Fruit fly (Drosophila melanogaster) whole organism, prepupa: ENCODE results near the gene dl.

Experiments
- Blimp-1 ChIP-seq: fragments of 200-800 bp; sonication (Bioruptor generic); optimal IDR thresholded peaks from 3 replicates; lab custom pipeline; 2017; ENCODE audit warnings: missing biosample characterization, missing genetic modification characterization, mild to moderate bottlenecking, moderate library complexity, missing genetic modification reagents
- CG10631 ChIP-seq: fragments of 200-800 bp; sonication (Bioruptor generic); optimal IDR thresholded peaks from 2 replicates; lab custom pipeline; 2016; ENCODE audit warnings: missing biosample characterization, missing genetic modification characterization
- CG10669 ChIP-seq: fragments of 200-800 bp; sonication (Bioruptor generic); optimal IDR thresholded peaks from 3 replicates; lab custom pipeline; 2018; ENCODE audit warnings: missing biosample characterization, mild to moderate bottlenecking, missing genetic modification characterization, moderate library complexity
- CG11902 ChIP-seq: fragments of 200-800 bp; sonication (Bioruptor generic); optimal IDR thresholded peaks from 3 replicates; lab custom pipeline; 2016; ENCODE audit warnings: missing biosample characterization, missing genetic modification characterization
- CG15336 ChIP-seq: fragments of 200-800 bp; sonication (Bioruptor generic); IDR thresholded peaks from 2 replicates; pipeline ENCODE4 v1.3.6; 2022; ENCODE audit warnings: missing biosample characterization, missing genetic modification characterization
- CG1621 ChIP-seq: fragments of 200-800 bp; sonication (Bioruptor generic); optimal IDR thresholded peaks from 3 replicates; lab custom pipeline; 2018; ENCODE audit warnings: missing biosample characterization, mild to moderate bottlenecking, missing genetic modification characterization
- CG16779 ChIP-seq: fragments of 200-800 bp; sonication (Bioruptor generic); optimal IDR thresholded peaks from 3 replicates; lab custom pipeline; 2017; ENCODE audit warnings: missing biosample characterization, mild to moderate bottlenecking, missing genetic modification characterization
- CG32006 ChIP-seq: fragments of 200-800 bp; sonication (Bioruptor generic); optimal IDR thresholded peaks from 3 replicates; lab custom pipeline; 2017; ENCODE audit warnings: missing biosample characterization, mild to moderate bottlenecking, missing genetic modification characterization
- CG34406 ChIP-seq: fragments of 200-800 bp; sonication (Bioruptor generic); optimal IDR thresholded peaks from 3 replicates; lab custom pipeline; 2016; ENCODE audit warnings: missing biosample characterization, missing genetic modification characterization
- CG3919 ChIP-seq: fragments of 200-800 bp; sonication (Bioruptor generic); optimal IDR thresholded peaks from 3 replicates; lab custom pipeline; 2016; ENCODE audit warnings: missing biosample characterization, missing genetic modification characterization
- CG4318 ChIP-seq: fragments of 200-800 bp; sonication (Bioruptor generic); optimal IDR thresholded peaks from 3 replicates; lab custom pipeline; 2017; ENCODE audit warnings: missing biosample characterization, mild to moderate bottlenecking, missing genetic modification characterization
- CG6163 ChIP-seq: fragments of 200-800 bp; sonication (Bioruptor generic); IDR thresholded peaks from 3 replicates; pipeline ENCODE4 v1.3.6; 2022; ENCODE audit warnings: missing biosample characterization, missing genetic modification characterization
- CG6276 ChIP-seq: fragments of 200-800 bp; sonication (Bioruptor generic); optimal IDR thresholded peaks from 2 replicates; lab custom pipeline; 2017; ENCODE audit warnings: missing biosample characterization, mild to moderate bottlenecking, missing genetic modification characterization
- CG6792 ChIP-seq: fragments of 200-800 bp; sonication (Bioruptor generic); optimal IDR thresholded peaks from 3 replicates; lab custom pipeline; 2016; ENCODE audit warnings: missing biosample characterization, missing genetic modification characterization
- CG6808 ChIP-seq: fragments of 200-800 bp; sonication (Bioruptor generic); optimal IDR thresholded peaks from 3 replicates; lab custom pipeline; 2017; ENCODE audit warnings: missing biosample characterization, missing genetic modification characterization, mild to moderate bottlenecking, moderate library complexity, missing genetic modification reagents
- CG6854 ChIP-seq: fragments of 200-800 bp; sonication (Bioruptor generic); optimal IDR thresholded peaks from 2 replicates; lab custom pipeline; 2017; ENCODE audit warnings: missing biosample characterization, mild to moderate bottlenecking, missing genetic modification characterization
- CG7368 ChIP-seq: fragments of 200-800 bp; sonication (Bioruptor generic); optimal IDR thresholded peaks from 3 replicates; lab custom pipeline; 2016; ENCODE audit warnings: missing biosample characterization, missing genetic modification characterization
- CG8119 ChIP-seq: fragments of 200-800 bp; sonication (Bioruptor generic); IDR thresholded peaks from 3 replicates; pipeline ENCODE4 v1.3.6; 2022; ENCODE audit warnings: missing biosample characterization, missing genetic modification characterization
- CG8632 ChIP-seq: fragments of 200-800 bp; sonication (Bioruptor generic); optimal IDR thresholded peaks from 3 replicates; lab custom pipeline; 2016; ENCODE audit warnings: missing biosample characterization, missing genetic modification characterization
- Eip75B ChIP-seq: fragments of 200-800 bp; sonication (Bioruptor generic); optimal IDR thresholded peaks from 3 replicates; lab custom pipeline; 2016; ENCODE audit warnings: missing biosample characterization, missing genetic modification characterization
- Eip78C ChIP-seq: fragments of 200-800 bp; sonication (Bioruptor generic); peaks from one replicate; lab custom pipeline; 2016; ENCODE audit warnings: missing biosample characterization, missing genetic modification characterization
- Ets21C ChIP-seq: fragments of 200-800 bp; sonication (Bioruptor generic); optimal IDR thresholded peaks from 3 replicates; lab custom pipeline; 2016; ENCODE audit warnings: missing biosample characterization, missing genetic modification characterization
- Ets96B ChIP-seq: fragments of 200-800 bp; optimal IDR thresholded peaks from 2 replicates; lab custom pipeline; 2019; ENCODE audit warnings: missing biosample characterization, mild to moderate bottlenecking, missing genetic modification characterization, moderate library complexity
- Gug ChIP-seq: fragments of 200-800 bp; sonication (Bioruptor generic); IDR thresholded peaks from 2 replicates; pipeline ENCODE4 v1.3.6; 2022; ENCODE audit warnings: missing biosample characterization, missing genetic modification characterization
- Hr38 ChIP-seq: sonication (Bioruptor generic); optimal IDR thresholded peaks from 2 replicates; lab custom pipeline; 2016; ENCODE audit warnings: missing biosample characterization, missing genetic modification characterization
- Hr39 ChIP-seq: fragments of 200-800 bp; sonication (Bioruptor generic); optimal IDR thresholded peaks from 2 replicates; lab custom pipeline; 2016; ENCODE audit warnings: missing biosample characterization, missing genetic modification characterization
- Lpt ChIP-seq: fragments of 200-800 bp; sonication (Bioruptor generic); optimal IDR thresholded peaks from 3 replicates; lab custom pipeline; 2016; ENCODE audit warnings: missing biosample characterization, missing genetic modification characterization
- Met ChIP-seq: fragments of 200-800 bp; sonication (Bioruptor generic); optimal IDR thresholded peaks from 3 replicates; lab custom pipeline; 2016; ENCODE audit warnings: missing biosample characterization, missing genetic modification characterization
- OdsH ChIP-seq: fragments of 200-800 bp; sonication (Bioruptor generic); optimal IDR thresholded peaks from 3 replicates; lab custom pipeline; 2016; ENCODE audit warnings: missing biosample characterization, missing genetic modification characterization
- Sox102F ChIP-seq: fragments of 200-800 bp; sonication (Bioruptor generic); optimal IDR thresholded peaks from 2 replicates; lab custom pipeline; 2016; ENCODE audit warnings: missing biosample characterization, mild to moderate bottlenecking, missing genetic modification characterization
- Sox14 ChIP-seq: fragments of 200-800 bp; sonication (Bioruptor generic); optimal IDR thresholded peaks from 3 replicates; lab custom pipeline; 2016; ENCODE audit warnings: missing biosample characterization, missing genetic modification characterization
- Sox15 ChIP-seq: fragments of 200-800 bp; sonication (Bioruptor generic); optimal IDR thresholded peaks from 3 replicates; lab custom pipeline; 2016; ENCODE audit warnings: missing biosample characterization, missing genetic modification characterization
- achi ChIP-seq: fragments of 200-800 bp; sonication (Bioruptor generic); optimal IDR thresholded peaks from 3 replicates; lab custom pipeline; 2016; ENCODE audit warnings: missing biosample characterization, missing genetic modification characterization
- acj6 ChIP-seq: fragments of 200-800 bp; sonication (Bioruptor generic); optimal IDR thresholded peaks from 3 replicates; lab custom pipeline; 2016; ENCODE audit warnings: missing biosample characterization, missing genetic modification characterization
- cyc ChIP-seq: fragments of 200-800 bp; sonication (Bioruptor generic); optimal IDR thresholded peaks from 3 replicates; lab custom pipeline; 2016; ENCODE audit warnings: missing biosample characterization, missing genetic modification characterization
- dac ChIP-seq: fragments of 200-800 bp; sonication (Bioruptor generic); optimal IDR thresholded peaks from 2 replicates; lab custom pipeline; 2017; ENCODE audit warnings: missing biosample characterization, mild to moderate bottlenecking, missing genetic modification characterization
- dsx ChIP-seq: fragments of 200-800 bp; optimal IDR thresholded peaks from 3 replicates; lab custom pipeline; 2019; ENCODE audit warnings: missing biosample characterization, mild to moderate bottlenecking, missing genetic modification characterization, moderate library complexity; ENCODE audit not compliant: poor library complexity, severe bottlenecking
- eg ChIP-seq: fragments of 200-800 bp; sonication (Bioruptor generic); IDR thresholded peaks from 3 replicates; pipeline ENCODE4 v1.3.6; 2022; ENCODE audit warnings: missing biosample characterization, missing genetic modification characterization
- esn ChIP-seq: fragments of 200-800 bp; sonication (Bioruptor generic); optimal IDR thresholded peaks from 2 replicates; lab custom pipeline; 2016; ENCODE audit warnings: missing biosample characterization, mild to moderate bottlenecking, missing genetic modification characterization, moderate library complexity
- fd85E ChIP-seq: fragments of 200-800 bp; sonication (Bioruptor generic); optimal IDR thresholded peaks from 3 replicates; lab custom pipeline; 2016; ENCODE audit warnings: missing biosample characterization, missing genetic modification characterization
- fkh ChIP-seq: fragments of 200-800 bp; sonication (Bioruptor generic); optimal IDR thresholded peaks from 3 replicates; lab custom pipeline; 2017; ENCODE audit warnings: missing biosample characterization, mild to moderate bottlenecking, missing genetic modification characterization, moderate library complexity
- lz ChIP-seq: fragments of 200-800 bp; sonication (Bioruptor generic); optimal IDR thresholded peaks from 3 replicates; lab custom pipeline; 2016; ENCODE audit warnings: missing biosample characterization, missing genetic modification characterization
- pdm3 ChIP-seq: fragments of 200-800 bp; sonication (Bioruptor generic); optimal IDR thresholded peaks from 3 replicates; lab custom pipeline; 2016; ENCODE audit warnings: missing biosample characterization, missing genetic modification characterization
- spab ChIP-seq: fragments of 200-800 bp; sonication (Bioruptor generic); optimal IDR thresholded peaks from 2 replicates; lab custom pipeline; 2017; ENCODE audit warnings: missing biosample characterization, mild to moderate bottlenecking, missing genetic modification characterization, missing genetic modification reagents
- ss ChIP-seq, 2 experiments: fragments of 200-800 bp; sonication (Bioruptor generic); optimal IDR thresholded peaks; 2 replicates in 1 of 2; 3 replicates in 1 of 2; lab custom pipeline; 2017 to 2018; ENCODE audit warnings: mild to moderate bottlenecking in 2 of 2, missing biosample characterization in 2 of 2, missing genetic modification characterization in 2 of 2, moderate library complexity in 1 of 2
- svp ChIP-seq: fragments of 200-800 bp; sonication (Bioruptor generic); peaks from one replicate; lab custom pipeline; 2016; ENCODE audit warnings: missing biosample characterization, missing genetic modification characterization
- topi ChIP-seq: fragments of 200-800 bp; sonication (Bioruptor generic); optimal IDR thresholded peaks from 3 replicates; lab custom pipeline; 2016; ENCODE audit warnings: missing biosample characterization, missing genetic modification characterization

Gene dl

DNA sequence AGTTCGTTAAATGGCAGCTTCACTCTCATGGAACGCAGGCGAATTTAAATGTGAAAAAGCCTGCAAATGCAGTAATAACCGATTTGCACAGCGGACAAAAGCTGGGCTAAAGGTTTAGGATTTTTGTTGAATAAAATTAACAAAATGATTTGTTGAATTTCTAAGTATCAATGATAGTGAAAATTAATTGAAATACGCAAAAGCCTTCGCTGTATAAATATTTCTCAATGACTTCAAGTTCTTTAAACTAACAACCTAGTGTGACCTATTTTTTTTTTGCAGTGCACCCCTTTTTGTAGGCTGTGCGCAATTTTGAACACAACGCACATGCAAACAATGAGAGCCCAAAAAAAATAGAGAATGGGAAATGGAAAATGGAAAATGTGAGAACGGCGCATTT lies 16.8 kb upstream of the dl start (continued):
- peak; percentile 34 for TF ChIP-seq achi (GFP tag; lab: Kevin White, UChicago)
- TF ChIP-seq Ets21C (GFP tag; lab: Kevin White, UChicago) = no peak
- TF ChIP-seq Met = no peak
- no peak for TF ChIP-seq CG6808 (GFP tag; lab: Kevin White, UChicago)
- TF ChIP-seq Hr39 (GFP tag; lab: Kevin White, UChicago) = no peak
- no peak for TF ChIP-seq Blimp-1 (GFP tag; lab: Kevin White, UChicago)
- TF ChIP-seq svp (GFP tag; lab: Kevin White, UChicago) = no peak
- TF ChIP-seq Eip75B (GFP tag; lab: Kevin White, UChicago) = peak; percentile 49
- TF ChIP-seq CG6163 (GFP tag; lab: Robert Waterston, UW) = peak; percentile 42; the same call in 1 of the 3 replicates
- peak; percentile 58 for TF ChIP-seq eg (GFP tag; lab: Robert Waterston, UW)
- no peak for TF ChIP-seq spab (GFP tag; lab: Kevin White, UChicago)
- TF ChIP-seq CG3919 (GFP tag; lab: Kevin White, UChicago) = peak; percentile 2
- no peak for TF ChIP-seq CG11902 (GFP tag; lab: Kevin White, UChicago)
- TF ChIP-seq Gug = peak; percentile 39
- TF ChIP-seq Ets96B (tag; lab: Kevin White, UChicago) = peak; percentile 6
- no peak for TF ChIP-seq CG1621
- peak; percentile 49 for TF ChIP-seq pdm3 (GFP tag; lab: Kevin White, UChicago)
- TF ChIP-seq OdsH (GFP tag; lab: Kevin White, UChicago) = peak; percentile 46
- TF ChIP-seq fd85E (GFP tag; lab: Kevin White, UChicago) = no peak
- TF ChIP-seq Hr38 = no peak
- TF ChIP-seq esn (GFP tag; lab: Kevin White, UChicago) = peak; percentile 26
- TF ChIP-seq Sox14 (GFP tag; lab: Kevin White, UChicago) = peak; percentile 46
- TF ChIP-seq CG4318 (GFP tag; lab: Kevin White, UChicago) = no peak
- TF ChIP-seq dsx (GFP tag; lab: Kevin White, UChicago) = no peak
- peak; percentile 7 for TF ChIP-seq lz
- TF ChIP-seq CG6276 (GFP tag; lab: Kevin White, UChicago) = peak; percentile 39
- TF ChIP-seq CG8632 (GFP tag; lab: Kevin White, UChicago) = peak; percentile 24
- peak; percentile 73 for TF ChIP-seq CG8119
- no peak for TF ChIP-seq cyc (GFP tag; lab: Kevin White, UChicago)
- TF ChIP-seq CG32006 = peak; percentile 65
- TF ChIP-seq CG15336 (GFP tag; lab: Robert Waterston, UW) = peak; percentile 75
- peak; percentile 12 for TF ChIP-seq CG10669 (GFP tag; lab: Kevin White, UChicago)

DNA sequence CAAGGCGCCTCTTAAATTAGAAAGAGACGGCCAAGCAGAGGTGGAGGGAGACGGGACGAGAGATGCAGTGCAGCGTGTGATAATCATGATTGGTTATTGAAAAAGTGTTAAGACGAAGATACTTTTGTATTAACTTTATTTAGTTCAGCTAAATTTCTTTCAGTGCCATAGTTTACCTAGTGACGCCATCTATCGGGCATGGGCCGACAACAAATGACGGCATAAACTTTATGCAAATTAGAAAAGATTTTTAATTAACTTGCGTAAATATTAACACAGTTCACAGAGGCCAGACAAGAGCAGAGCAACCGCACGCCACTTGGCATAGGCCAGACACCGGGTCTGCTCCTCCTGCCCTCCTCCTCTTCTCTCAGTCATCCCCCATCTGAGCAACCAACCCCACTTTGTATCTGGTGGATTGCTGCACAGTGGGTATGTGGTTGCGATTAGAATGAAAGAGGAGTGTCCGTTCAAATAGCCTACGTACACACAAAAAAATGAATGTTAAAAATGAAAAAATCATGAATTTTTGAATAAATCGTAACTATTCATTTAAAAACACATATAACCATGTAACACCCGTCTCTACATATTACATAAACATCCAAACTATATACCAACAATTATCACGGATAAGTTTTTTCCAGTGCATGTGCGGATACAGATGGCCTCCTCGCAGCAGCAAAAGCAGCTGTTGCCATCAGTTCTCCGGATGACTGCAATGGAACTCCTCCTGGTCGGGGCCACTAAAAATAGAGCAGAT lies 15.9 kb upstream of the dl start:
- TF ChIP-seq achi (GFP tag; lab: Kevin White, UChicago) = peak; percentile 84
- peak; percentile 23 for TF ChIP-seq Sox15 (GFP tag; lab: Kevin White, UChicago)
- peak; percentile 94 for TF ChIP-seq Eip78C
- TF ChIP-seq CG16779 (tag; lab: Kevin White, UChicago) = peak; percentile 54
- peak; percentile 50 for TF ChIP-seq topi (GFP tag; lab: Kevin White, UChicago)
- peak; percentile 82 for TF ChIP-seq Lpt
- peak; percentile 69 for TF ChIP-seq CG8632 (GFP tag; lab: Kevin White, UChicago)
- TF ChIP-seq dac (GFP tag; lab: Kevin White, UChicago) = peak; percentile 31
- TF ChIP-seq Met = peak; percentile 57
- TF ChIP-seq CG10631 (GFP tag; lab: Kevin White, UChicago) = peak; percentile 88
- no peak for TF ChIP-seq ss (GFP tag; optimal IDR thresholded peaks at IDR 0.05; lab: Kevin White, UChicago)
- peak; percentile 80 for TF ChIP-seq acj6 (GFP tag; lab: Kevin White, UChicago)
- TF ChIP-seq CG6792 (GFP tag; lab: Kevin White, UChicago) = peak; percentile 71
- peak; percentile 81 for TF ChIP-seq CG6276 (GFP tag; lab: Kevin White, UChicago)
- no peak for TF ChIP-seq CG6854 (GFP tag; lab: Kevin White, UChicago)
- peak; percentile 80 for TF ChIP-seq Sox14 (GFP tag; lab: Kevin White, UChicago)
- peak; percentile 74 for TF ChIP-seq CG10669 (GFP tag; lab: Kevin White, UChicago)
- TF ChIP-seq CG6808 (GFP tag; lab: Kevin White, UChicago) = peak; percentile 68
- peak; percentile 47 for TF ChIP-seq CG34406
- no peak for TF ChIP-seq Blimp-1 (GFP tag; lab: Kevin White, UChicago)
- TF ChIP-seq pdm3 (GFP tag; lab: Kevin White, UChicago) = peak; percentile 81
- no peak for TF ChIP-seq fkh (GFP tag; lab: Kevin White, UChicago)
- TF ChIP-seq Eip75B (GFP tag; lab: Kevin White, UChicago) = peak; percentile 79
- TF ChIP-seq Sox102F (GFP tag; lab: Kevin White, UChicago) = peak; percentile 52
- TF ChIP-seq OdsH (GFP tag; lab: Kevin White, UChicago) = peak; percentile 76
- TF ChIP-seq CG7368 = peak; percentile 57
- peak; percentile 22 for TF ChIP-seq Ets21C (GFP tag; lab: Kevin White, UChicago)
- TF ChIP-seq fd85E (GFP tag; lab: Kevin White, UChicago) = no peak
